Fruit fly (Drosophila melanogaster): ENCODE measurements around the gene Hsp23.

Hsp23 gene

DNA sequence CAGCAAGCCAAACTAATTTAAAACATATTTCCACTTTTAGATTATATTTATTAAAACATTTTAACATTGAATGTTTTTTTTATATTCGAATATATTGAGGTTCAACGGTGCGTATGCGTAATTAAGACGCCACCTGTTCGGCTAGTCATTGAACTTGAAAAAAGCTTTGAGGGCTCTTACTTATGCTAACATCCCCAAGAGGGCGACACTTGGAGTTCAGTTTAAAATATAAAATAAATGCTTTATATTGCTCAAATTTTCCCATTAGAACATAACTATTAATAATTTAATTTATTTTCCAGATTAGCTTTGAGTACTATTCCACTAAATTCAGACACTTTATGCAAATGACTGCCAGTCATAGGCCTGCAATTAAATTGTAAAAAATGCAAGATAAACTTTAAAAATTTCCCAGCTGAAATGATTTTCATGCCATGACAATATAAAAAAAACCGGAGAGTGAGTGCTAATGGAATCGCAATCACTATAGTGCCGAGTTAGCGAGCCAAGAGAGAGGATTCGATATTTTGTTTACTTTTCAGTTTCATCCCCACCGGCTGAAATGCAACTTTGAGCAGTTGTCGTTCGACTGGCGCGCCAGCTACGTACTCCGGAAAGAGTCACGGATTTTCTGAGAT is 47.8 kb upstream of the Hsp23 start, which contains the start of gene PGRP-LA (continued):
- no peak for TF ChIP-seq lbe (GFP tag; optimal IDR thresholded peaks at IDR 0.05)
- TF ChIP-seq CG33213 (GFP tag; optimal IDR thresholded peaks at IDR 0.05): no peak
- TF ChIP-seq lilli (GFP tag; optimal IDR thresholded peaks at IDR 0.05): peak; percentile 29
- TF ChIP-seq dimm (GFP tag; IDR thresholded peaks at IDR 0.05): no peak
- TF ChIP-seq Xbp1 (GFP tag; optimal IDR thresholded peaks at IDR 0.05): peak; percentile 55
- TF ChIP-seq CG16815 (GFP tag; optimal IDR thresholded peaks at IDR 0.05): no peak
- no peak for TF ChIP-seq CG34376 (GFP tag; optimal IDR thresholded peaks at IDR 0.05)
- no peak for TF ChIP-seq CG3847 (GFP tag; IDR thresholded peaks at IDR 0.05)
- no peak for TF ChIP-seq seq (GFP tag; IDR thresholded peaks at IDR 0.05)
- no peak for TF ChIP-seq scrt (GFP tag; optimal IDR thresholded peaks at IDR 0.05)
- no peak for TF ChIP-seq CG18599 (GFP tag; optimal IDR thresholded peaks at IDR 0.05)
- TF ChIP-seq unc-4 (GFP tag; IDR thresholded peaks at IDR 0.05; ENCODE audit: partially characterized antibody): no peak
- no peak for TF ChIP-seq pnt (GFP tag; optimal IDR thresholded peaks at IDR 0.05)
- no peak for TF ChIP-seq CG4282 (GFP tag; optimal IDR thresholded peaks at IDR 0.05)
- TF ChIP-seq Xrp1 (GFP tag; IDR thresholded peaks at IDR 0.05): no peak
- TF ChIP-seq CG11085 (GFP tag; IDR thresholded peaks at IDR 0.05): no peak
- TF ChIP-seq CG12942 (GFP tag; optimal IDR thresholded peaks at IDR 0.05): no peak
- peak; percentile 46 for TF ChIP-seq NfI (GFP tag; optimal IDR thresholded peaks at IDR 0.05)
- no peak for TF ChIP-seq TFAM (GFP tag; optimal IDR thresholded peaks at IDR 0.05)
- peak; percentile 18 for TF ChIP-seq CG10543 (GFP tag; optimal IDR thresholded peaks at IDR 0.05)
- TF ChIP-seq Fer1 (GFP tag; optimal IDR thresholded peaks at IDR 0.05): no peak
- peak; percentile 1 for TF ChIP-seq az2 (GFP tag; optimal IDR thresholded peaks at IDR 0.05)
- TF ChIP-seq da (GFP tag; optimal IDR thresholded peaks at IDR 0.05): no peak
- no peak for TF ChIP-seq nau (GFP tag; optimal IDR thresholded peaks at IDR 0.05)
- no peak for TF ChIP-seq disco-r (GFP tag; optimal IDR thresholded peaks at IDR 0.05)
- no peak for TF ChIP-seq dm (GFP tag; optimal IDR thresholded peaks at IDR 0.05)
- TF ChIP-seq CG12659 (GFP tag; optimal IDR thresholded peaks at IDR 0.05): no peak
- no peak for TF ChIP-seq CG10565 (GFP tag; optimal IDR thresholded peaks at IDR 0.05)
- TF ChIP-seq knrl (GFP tag; IDR thresholded peaks at IDR 0.05; ENCODE audit: partially characterized antibody): no peak
- no peak for TF ChIP-seq h (optimal IDR thresholded peaks at IDR 0.05)
- no peak for TF ChIP-seq sug (tag; optimal IDR thresholded peaks at IDR 0.05)
- peak; percentile 30 for TF ChIP-seq Hsf (GFP tag; optimal IDR thresholded peaks at IDR 0.05)
- TF ChIP-seq NC2α (GFP tag; optimal IDR thresholded peaks at IDR 0.05): no peak
- TF ChIP-seq Gsc (GFP tag; IDR thresholded peaks at IDR 0.05): no peak
- TF ChIP-seq CG3065 (GFP tag; optimal IDR thresholded peaks at IDR 0.05): no peak
- TF ChIP-seq lmd (GFP tag; IDR thresholded peaks at IDR 0.05): peak; percentile 47; the same call in 1 of the 2 replicates
- peak; percentile 45 for TF ChIP-seq CG11504 (tag; optimal IDR thresholded peaks at IDR 0.05)
- no peak for TF ChIP-seq CG1832 (GFP tag; optimal IDR thresholded peaks at IDR 0.05)
- no peak for TF ChIP-seq klu (GFP tag; IDR thresholded peaks at IDR 0.05)
- no peak for TF ChIP-seq CG15514 (GFP tag; optimal IDR thresholded peaks at IDR 0.05)
- TF ChIP-seq chn (GFP tag; optimal IDR thresholded peaks at IDR 0.05): no peak
- no peak for TF ChIP-seq CG13123 (GFP tag; optimal IDR thresholded peaks at IDR 0.05)
- TF ChIP-seq vnd (GFP tag; IDR thresholded peaks at IDR 0.05; ENCODE audit: partially characterized antibody): no peak
- no peak for TF ChIP-seq B-H1 (GFP tag; IDR thresholded peaks at IDR 0.05)
- TF ChIP-seq CG14050 (GFP tag; IDR thresholded peaks at IDR 0.05): no peak
- no peak for TF ChIP-seq Nf-YC (tag; optimal IDR thresholded peaks at IDR 0.05)
- peak; percentile 19 for TF ChIP-seq MTF-1 (GFP tag; optimal IDR thresholded peaks at IDR 0.05; ENCODE audit: borderline replicate concordance)
- TF ChIP-seq Deaf1 (tag; optimal IDR thresholded peaks at IDR 0.05): no peak
- TF ChIP-seq Nf-YB (GFP tag; optimal IDR thresholded peaks at IDR 0.05): no peak
- peak; percentile 9 for TF ChIP-seq Dp (GFP tag; optimal IDR thresholded peaks at IDR 0.05)
- TF ChIP-seq CG13424 (tag; optimal IDR thresholded peaks at IDR 0.05): peak; percentile 30

All from whole organism, embryonic.